Worm (Caenorhabditis elegans) whole organism, late embryonic: ENCODE data around the gene sam-4.

Experiments used
- T23F11.4 ChIP-seq: fragments of 200-800 bp; sonication (Bioruptor generic); optimal IDR thresholded peaks from 2 replicates; lab custom pipeline; 2018; ENCODE audit warnings: mild to moderate bottlenecking, missing genetic modification characterization, missing compliant biosample characterization
- elt-2 ChIP-seq: sonication (generic microtip); optimal IDR thresholded peaks from 2 replicates; lab custom pipeline; 2016; ENCODE audit warnings: missing genetic modification reagents, missing genetic modification characterization, missing compliant biosample characterization
- hlh-30 ChIP-seq: sonication (generic microtip); optimal IDR thresholded peaks from 2 replicates; lab custom pipeline; 2017; ENCODE audit warnings: antibody characterized with exemption, missing genetic modification characterization, missing compliant biosample characterization; ENCODE audit not compliant: insufficient read depth
- mec-3 ChIP-seq: sonication (generic microtip); optimal IDR thresholded peaks from 2 replicates; lab custom pipeline; 2016; ENCODE audit warnings: borderline replicate concordance, missing genetic modification characterization, missing compliant biosample characterization
- nfya-1 ChIP-seq: sonication (generic microtip); optimal IDR thresholded peaks from 2 replicates; lab custom pipeline; 2017; ENCODE audit warnings: missing genetic modification characterization, mild to moderate bottlenecking, missing compliant biosample characterization, antibody characterized with exemption, moderate library complexity
- ref-2 ChIP-seq: sonication (generic microtip); optimal IDR thresholded peaks from 2 replicates; lab custom pipeline; 2016; ENCODE audit warnings: missing genetic modification characterization, missing compliant biosample characterization
- sdc-2 ChIP-seq: sonication (generic microtip); optimal IDR thresholded peaks from 2 replicates; lab custom pipeline; 2016; ENCODE audit warnings: missing genotype, missing genetic modification characterization, missing compliant biosample characterization
- ttx-3 ChIP-seq: sonication (generic microtip); optimal IDR thresholded peaks from 2 replicates; lab custom pipeline; 2016; ENCODE audit warnings: missing genetic modification reagents, missing genetic modification characterization, missing compliant biosample characterization
- unc-86 ChIP-seq: sonication (generic microtip); optimal IDR thresholded peaks from 2 replicates; lab custom pipeline; 2016; ENCODE audit warnings: missing genetic modification characterization, missing compliant biosample characterization
- zip-5 ChIP-seq: sonication (generic microtip); optimal IDR thresholded peaks from 2 replicates; lab custom pipeline; 2016; ENCODE audit warnings: missing genetic modification characterization, missing compliant biosample characterization

- TF ChIP-seq hlh-30 (tag; lab: Kevin White, UChicago), result no peak
- no peak for TF ChIP-seq unc-86 (tag; lab: Kevin White, UChicago)
- TF ChIP-seq ttx-3 (tag; lab: Kevin White, UChicago), result no peak
- TF ChIP-seq elt-2 (tag; lab: Kevin White, UChicago), result no peak
- no peak for TF ChIP-seq sdc-2 (tag; lab: Kevin White, UChicago)
- no peak for TF ChIP-seq zip-5
- TF ChIP-seq ref-2, result no peak
- no peak for TF ChIP-seq nfya-1
- TF ChIP-seq T23F11.4 (GFP tag; lab: Kevin White, UChicago), result no peak
- TF ChIP-seq mec-3 (tag; lab: Kevin White, UChicago), result no peak
Measured at ce11 chrII:5604441-5604840, 44.6 kb downstream of the sam-4 start.
